Worm (Caenorhabditis elegans) whole organism, L4/young adult: Measurements from ENCODE around the gene F01D5.10.

Experiments
- dao-5 ChIP-seq: sonication (generic microtip); optimal IDR thresholded peaks from 2 replicates; lab custom pipeline; 2016; ENCODE audit warnings: missing genotype, missing genetic modification characterization, moderate library complexity, missing compliant biosample characterization
- him-1 ChIP-seq: sonication (generic microtip); optimal IDR thresholded peaks from 2 replicates; lab custom pipeline; 2016; ENCODE audit warnings: missing genotype, missing genetic modification reagents, missing genetic modification characterization, missing compliant biosample characterization

DNA sequence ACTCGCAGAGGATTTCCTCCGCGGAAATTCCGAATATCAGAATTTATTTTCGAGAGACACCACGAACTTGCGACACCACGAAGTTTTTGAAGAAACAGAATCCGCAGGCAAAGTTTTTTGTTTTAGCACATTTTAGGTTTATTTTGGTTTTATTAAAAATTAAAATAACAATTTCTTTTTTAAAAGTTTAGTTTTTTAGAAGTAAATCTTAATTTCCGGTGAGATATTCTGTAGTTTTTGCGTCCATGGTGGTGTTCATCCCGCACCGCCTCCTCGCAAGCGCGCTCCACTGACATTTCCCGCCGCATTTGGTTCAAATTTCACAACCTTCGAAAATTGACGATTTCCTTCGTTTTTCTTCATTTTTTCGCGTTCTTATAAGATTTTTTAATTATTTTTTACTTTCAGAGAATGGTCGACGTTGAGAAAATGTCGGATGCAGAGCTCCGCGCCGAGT, 41.9 kb upstream of the F01D5.10 start, which contains the start of gene lem-2:
- peak; percentile 25 for TF ChIP-seq him-1 (tag; lab: Kevin White, UChicago)
- no peak for TF ChIP-seq dao-5 (tag; lab: Kevin White, UChicago)
